Worm (Caenorhabditis elegans) whole organism, mixed stage, embryonic: ENCODE data around the gene T04C12.11.

ENCODE experiments used
- blmp-1 ChIP-seq: fragments of 150-350 bp; optimal IDR thresholded peaks from 2 replicates; lab custom pipeline; 2014; ENCODE audit warnings: missing biosample characterization, missing genetic modification characterization
- ceh-39 ChIP-seq: fragments of 150-350 bp; optimal IDR thresholded peaks from 2 replicates; lab custom pipeline; 2014; ENCODE audit warnings: missing biosample characterization, missing genetic modification characterization
- sptf-1 ChIP-seq: sonication (generic microtip); optimal IDR thresholded peaks from 2 replicates; lab custom pipeline; 2017; ENCODE audit warnings: mild to moderate bottlenecking, missing genetic modification characterization, moderate library complexity, missing compliant biosample characterization
- unc-62 ChIP-seq: fragments of 150-350 bp; optimal IDR thresholded peaks from 2 replicates; lab custom pipeline; 2014; ENCODE audit warnings: missing biosample characterization, missing genetic modification reagents, missing genetic modification characterization

DNA sequence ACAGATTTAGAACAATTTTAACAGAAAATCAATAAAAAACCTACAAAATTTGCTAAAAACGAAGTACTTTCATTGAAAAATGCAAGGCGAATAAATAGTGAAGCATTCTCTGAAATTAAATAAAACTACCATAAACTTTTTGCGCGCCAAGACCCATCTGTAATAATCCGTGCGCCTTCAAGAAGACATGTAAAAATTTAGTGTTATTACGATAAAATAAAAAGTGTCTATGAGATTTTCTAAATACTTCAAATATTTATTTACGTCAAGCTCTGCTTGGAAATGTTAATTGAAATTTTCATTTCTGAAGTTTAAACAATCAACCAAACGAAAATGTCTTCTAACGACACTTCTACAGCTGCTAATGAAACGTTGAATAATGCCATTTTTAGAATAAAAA, 20.1 kb downstream of the T04C12.11 start, which contains the start of gene C45B11.9:
- TF ChIP-seq sptf-1 (no peak), unc-62 (GFP tag; lab: Kevin White, UChicago) (no peak), ceh-39 (tag; lab: Kevin White, UChicago) (no peak), blmp-1 (tag; lab: Kevin White, UChicago) (no peak)
